Worm (Caenorhabditis elegans): ENCODE results near the gene cap-1.
A peak's percentile ranks its signal among the peaks of the same experiment; 100 is the strongest.

cap-1 gene

ce11 chrIV:7237668-7238214, 7.7 kb upstream of the cap-1 start, which contains the start of gene elo-3:
Gene elo-3, plus strand, starts transcription at chrIV:7237718.
- peak in 1 of 2 experiments; percentile 3 for TF ChIP-seq let-607 (tag; optimal IDR thresholded peaks at IDR 0.05)
- peak; percentile 83 for TF ChIP-seq nhr-80 (tag; optimal IDR thresholded peaks at IDR 0.05)
- TF ChIP-seq T26A5.8 (tag; optimal IDR thresholded peaks at IDR 0.05): no peak
- TF ChIP-seq nfyb-1 (GFP tag; IDR thresholded peaks at IDR 0.05): 0 out of 2 replicates have a peak, but pooled peaks have one; percentile 26
- no peak for TF ChIP-seq ceh-91 (GFP tag; IDR thresholded peaks at IDR 0.05)

ce11 chrIV:7236248-7236772, 6.3 kb upstream of the cap-1 start:
- TF ChIP-seq zfh-2 (GFP tag; conservative IDR thresholded peaks at IDR 0.05) (no peak), F57C9.4 (tag; optimal IDR thresholded peaks at IDR 0.05) (peak; percentile 14), ccch-3 (GFP tag; optimal IDR thresholded peaks at IDR 0.05) (no peak), F55B11.4 (tag; optimal IDR thresholded peaks at IDR 0.05; ENCODE audit: borderline replicate concordance, insufficient read depth) (no peak), mcd-1 (GFP tag; IDR thresholded peaks at IDR 0.05) (no peak), dox-1 (GFP tag; IDR thresholded peaks at IDR 0.05) (peak; percentile 25; the same call in 1 of the 2 replicates), lsl-1 (GFP tag; optimal IDR thresholded peaks at IDR 0.05) (peak; percentile 21)

- peak in 1 of 2 experiments; percentile 8 for TF ChIP-seq rec-8 (tag; optimal IDR thresholded peaks at IDR 0.05)
- TF ChIP-seq zfh-2 (GFP tag; conservative IDR thresholded peaks at IDR 0.05): peak; percentile 89
- no peak for TF ChIP-seq aptf-2 (GFP tag; conservative IDR thresholded peaks at IDR 0.05)
- no peak for TF ChIP-seq attf-3 (GFP tag; conservative IDR thresholded peaks at IDR 0.05)
- no peak for TF ChIP-seq Y53G8AR.9 (GFP tag; conservative IDR thresholded peaks at IDR 0.05)
- peak; percentile 6 for TF ChIP-seq somi-1 (GFP tag; optimal IDR thresholded peaks at IDR 0.05)
- peak; percentile 78 for TF ChIP-seq dox-1 (GFP tag; IDR thresholded peaks at IDR 0.05)
- TF ChIP-seq C06A6.2 (GFP tag; conservative IDR thresholded peaks at IDR 0.05): no peak
- peak; percentile 26; the same call in 1 of the 2 replicates for TF ChIP-seq rcor-1 (GFP tag; IDR thresholded peaks at IDR 0.05)
- peak; percentile 28 for TF ChIP-seq lin-40 (tag; optimal IDR thresholded peaks at IDR 0.05)
- TF ChIP-seq cebp-1 (GFP tag; IDR thresholded peaks at IDR 0.05): no peak
- TF ChIP-seq cebp-1 (tag; optimal IDR thresholded peaks at IDR 0.05): peak; percentile 57
- peak; percentile 25 for TF ChIP-seq K12H6.12 (tag; optimal IDR thresholded peaks at IDR 0.05)
- TF ChIP-seq unc-130 (GFP tag; optimal IDR thresholded peaks at IDR 0.05): no peak
- no peak for TF ChIP-seq madf-8 (GFP tag; conservative IDR thresholded peaks at IDR 0.05)
- TF ChIP-seq ztf-18 (tag; optimal IDR thresholded peaks at IDR 0.05): peak; percentile 11
- TF ChIP-seq ceh-100 (GFP tag; IDR thresholded peaks at IDR 0.05): no peak
- TF ChIP-seq nhr-80 (tag; optimal IDR thresholded peaks at IDR 0.05): peak; percentile 88
- TF ChIP-seq pha-4 (tag; optimal IDR thresholded peaks at IDR 0.05): no peak
- TF ChIP-seq Y79H2A.3 (GFP tag; conservative IDR thresholded peaks at IDR 0.05): no peak
- peak; percentile 47; the same call in 1 of the 2 replicates for TF ChIP-seq hmg-20 (GFP tag; IDR thresholded peaks at IDR 0.05)
- TF ChIP-seq pbrm-1 (GFP tag; IDR thresholded peaks at IDR 0.05): 0 out of 2 replicates have a peak, but pooled peaks have one; percentile 20
- peak; percentile 62 for TF ChIP-seq mcd-1 (GFP tag; IDR thresholded peaks at IDR 0.05)
- TF ChIP-seq hmg-1.2 (GFP tag; IDR thresholded peaks at IDR 0.05): peak; percentile 82
- peak; percentile 31 for TF ChIP-seq lin-54 (GFP tag; optimal IDR thresholded peaks at IDR 0.05)
- TF ChIP-seq attf-5 (GFP tag; optimal IDR thresholded peaks at IDR 0.05): peak; percentile 52
- 0 out of 2 replicates have a peak, but pooled peaks have one; percentile 32 for TF ChIP-seq lir-1 (GFP tag; conservative IDR thresholded peaks at IDR 0.05)
- 0 out of 2 replicates have a peak, but pooled peaks have one; percentile 50 for TF ChIP-seq K11D2.4 (GFP tag; IDR thresholded peaks at IDR 0.05)
- no peak for TF ChIP-seq snpc-4 (GFP tag; optimal IDR thresholded peaks at IDR 0.05)
- peak in 1 of 4 experiments; percentile 21 for TF ChIP-seq snpc-4 (tag; optimal IDR thresholded peaks at IDR 0.05)
- no peak for TF ChIP-seq sptf-2 (GFP tag; optimal IDR thresholded peaks at IDR 0.05)
- TF ChIP-seq B0336.3 (GFP tag; IDR thresholded peaks at IDR 0.05): peak; percentile 59; the same call in 1 of the 2 replicates
- TF ChIP-seq repo-1 (tag; optimal IDR thresholded peaks at IDR 0.05): peak; percentile 9
These were observed 5.4 kb upstream of the cap-1 start for ce11 chrIV:7235382-7235917.

Measured in whole organism, young adult.